Worm (Caenorhabditis elegans) whole organism, L1 larva: ENCODE measurements around the gene T21B4.3.

Source experiments
- C16A3.4 ChIP-seq: fragments of 150-350 bp; optimal IDR thresholded peaks from 2 replicates; lab custom pipeline; 2014; ENCODE audit warnings: missing biosample characterization, missing genetic modification characterization
- alr-1 ChIP-seq: fragments of 200-800 bp; sonication (Bioruptor generic); optimal IDR thresholded peaks from 2 replicates; lab custom pipeline; 2018; ENCODE audit warnings: borderline replicate concordance, mild to moderate bottlenecking, missing genetic modification characterization, missing compliant biosample characterization
- aly-2 ChIP-seq: fragments of 150-350 bp; optimal IDR thresholded peaks from 2 replicates; lab custom pipeline; 2014; ENCODE audit warnings: missing biosample characterization, missing genetic modification characterization
- ceh-8 ChIP-seq: fragments of 200-800 bp; sonication (Bioruptor generic); optimal IDR thresholded peaks from 2 replicates; lab custom pipeline; 2018; ENCODE audit warnings: mild to moderate bottlenecking, missing genetic modification characterization, moderate library complexity, missing compliant biosample characterization
- dsc-1 ChIP-seq: sonication (generic microtip); optimal IDR thresholded peaks from 2 replicates; lab custom pipeline; 2016; ENCODE audit warnings: mild to moderate bottlenecking, missing genetic modification characterization, missing compliant biosample characterization
- efl-3 ChIP-seq: fragments of 200-800 bp; sonication (Bioruptor generic); optimal IDR thresholded peaks from 2 replicates; lab custom pipeline; 2018; ENCODE audit warnings: mild to moderate bottlenecking, missing genetic modification characterization, missing compliant biosample characterization
- egl-13 ChIP-seq: sonication (generic microtip); optimal IDR thresholded peaks from 2 replicates; lab custom pipeline; 2016; ENCODE audit warnings: missing genotype, missing genetic modification reagents, missing genetic modification characterization, missing compliant biosample characterization
- egl-27 ChIP-seq, 2 experiments: fragments of 150-350 bp in 1 of 2; sonication (generic microtip); optimal IDR thresholded peaks; 3 replicates each; lab custom pipeline; 2017 to 2018; ENCODE audit warnings: missing biosample characterization in 2 of 2, missing genetic modification characterization in 2 of 2, missing genetic modification reagents in 2 of 2
- fkh-4 ChIP-seq: sonication (generic microtip); optimal IDR thresholded peaks from 2 replicates; lab custom pipeline; 2016; ENCODE audit warnings: missing compliant biosample characterization, missing genetic modification characterization, borderline replicate concordance
- fos-1 ChIP-seq: fragments of 150-350 bp; optimal IDR thresholded peaks from 2 replicates; lab custom pipeline; 2014; ENCODE audit warnings: missing biosample characterization, missing genetic modification characterization
- grh-1 ChIP-seq: fragments of 200-800 bp; sonication (Bioruptor generic); IDR thresholded peaks from 2 replicates; pipeline ENCODE4 v1.3.6; 2022; ENCODE audit warnings: missing genetic modification reagents, missing genetic modification characterization, missing compliant biosample characterization
- hlh-17 ChIP-seq: fragments of 200-800 bp; sonication (Bioruptor generic); optimal IDR thresholded peaks from 2 replicates; lab custom pipeline; 2018; ENCODE audit warnings: missing genetic modification characterization, mild to moderate bottlenecking, missing compliant biosample characterization, moderate library complexity, borderline replicate concordance
- hlh-4 ChIP-seq: sonication (generic microtip); optimal IDR thresholded peaks from 2 replicates; lab custom pipeline; 2016; ENCODE audit warnings: mild to moderate bottlenecking, missing genetic modification characterization, missing compliant biosample characterization
- hpl-2 ChIP-seq: fragments of 150-350 bp; optimal IDR thresholded peaks from 2 replicates; lab custom pipeline; 2014; ENCODE audit warnings: missing biosample characterization, missing genetic modification reagents, missing genetic modification characterization
- irx-1 ChIP-seq: sonication (generic microtip); optimal IDR thresholded peaks from 2 replicates; lab custom pipeline; 2016; ENCODE audit warnings: missing genetic modification characterization, missing compliant biosample characterization
- isw-1 ChIP-seq: fragments of 200-800 bp; sonication (Bioruptor generic); IDR thresholded peaks from 2 replicates; pipeline ENCODE4 v1.3.6; 2022; ENCODE audit warnings: missing genetic modification characterization, missing compliant biosample characterization
- lin-15B ChIP-seq: fragments of 150-350 bp; sonication (generic microtip); optimal IDR thresholded peaks from 3 replicates; lab custom pipeline; 2014; ENCODE audit warnings: missing biosample characterization, missing genetic modification characterization
- lin-39 ChIP-seq: fragments of 150-350 bp; optimal IDR thresholded peaks from 2 replicates; lab custom pipeline; 2014; ENCODE audit warnings: missing biosample characterization, missing genetic modification reagents, missing genetic modification characterization
- lir-3 ChIP-seq: sonication (generic microtip); optimal IDR thresholded peaks from 2 replicates; lab custom pipeline; 2016; ENCODE audit warnings: mild to moderate bottlenecking, missing genetic modification characterization, moderate library complexity, missing compliant biosample characterization; ENCODE audit not compliant: poor library complexity
- nhr-12 ChIP-seq: sonication (generic microtip); optimal IDR thresholded peaks from 2 replicates; lab custom pipeline; 2017; ENCODE audit warnings: missing biosample characterization, missing genetic modification characterization
- nhr-19 ChIP-seq: fragments of 200-800 bp; sonication (Bioruptor generic); conservative IDR thresholded peaks from 2 replicates; pipeline ENCODE4 v1.3.6; 2022; ENCODE audit warnings: missing genetic modification characterization, missing compliant biosample characterization
- nhr-237 ChIP-seq: fragments of 150-350 bp; optimal IDR thresholded peaks from 2 replicates; lab custom pipeline; 2014; ENCODE audit warnings: missing biosample characterization, missing genetic modification characterization
- nhr-47 ChIP-seq: sonication (generic microtip); optimal IDR thresholded peaks from 2 replicates; lab custom pipeline; 2016; ENCODE audit warnings: mild to moderate bottlenecking, missing genetic modification characterization, moderate library complexity, missing compliant biosample characterization
- nhr-71 ChIP-seq: sonication (generic microtip); optimal IDR thresholded peaks from 2 replicates; lab custom pipeline; 2016; ENCODE audit warnings: mild to moderate bottlenecking, missing genetic modification characterization, moderate library complexity, missing compliant biosample characterization
- nhr-76 ChIP-seq: sonication (generic microtip); optimal IDR thresholded peaks from 2 replicates; lab custom pipeline; 2017; ENCODE audit warnings: missing biosample characterization, missing genetic modification characterization
- pag-3 ChIP-seq: sonication (generic microtip); optimal IDR thresholded peaks from 2 replicates; lab custom pipeline; 2017; ENCODE audit warnings: missing genetic modification characterization, mild to moderate bottlenecking, missing compliant biosample characterization, antibody characterized with exemption, borderline replicate concordance; ENCODE audit not compliant: insufficient read depth
- pqm-1 ChIP-seq: sonication (generic microtip); optimal IDR thresholded peaks from 3 replicates; lab custom pipeline; 2017; ENCODE audit warnings: missing biosample characterization, missing genetic modification characterization
- skn-1 ChIP-seq: fragments of 150-350 bp; optimal IDR thresholded peaks from 2 replicates; lab custom pipeline; 2014; ENCODE audit warnings: missing biosample characterization, missing genetic modification characterization
- snpc-4 ChIP-seq: fragments of 150-350 bp; optimal IDR thresholded peaks from 2 replicates; lab custom pipeline; 2014; ENCODE audit warnings: missing biosample characterization, missing genetic modification characterization
- sptf-1 ChIP-seq: fragments of 150-350 bp; optimal IDR thresholded peaks from 2 replicates; lab custom pipeline; 2014; ENCODE audit warnings: missing biosample characterization, missing genetic modification characterization
- swsn-7 ChIP-seq: sonication (generic microtip); optimal IDR thresholded peaks from 2 replicates; lab custom pipeline; 2016; ENCODE audit warnings: missing genetic modification characterization, missing compliant biosample characterization
- tbx-2 ChIP-seq: sonication (generic microtip); optimal IDR thresholded peaks from 2 replicates; lab custom pipeline; 2016; ENCODE audit warnings: missing genetic modification characterization, missing compliant biosample characterization
- unc-130 ChIP-seq: fragments of 150-350 bp; optimal IDR thresholded peaks from 2 replicates; lab custom pipeline; 2017; ENCODE audit warnings: missing biosample characterization, missing genetic modification characterization, inconsistent platforms
- unc-30 ChIP-seq: sonication (generic microtip); optimal IDR thresholded peaks from 2 replicates; lab custom pipeline; 2017; ENCODE audit warnings: missing biosample characterization, missing genetic modification characterization
- unc-62 ChIP-seq: fragments of 150-350 bp; optimal IDR thresholded peaks from 2 replicates; lab custom pipeline; 2014; ENCODE audit warnings: missing biosample characterization, missing genetic modification reagents, missing genetic modification characterization
- vab-15 ChIP-seq: sonication (generic microtip); optimal IDR thresholded peaks from 2 replicates; lab custom pipeline; 2017; ENCODE audit warnings: missing genotype, mild to moderate bottlenecking, missing genetic modification characterization, missing compliant biosample characterization
- zag-1 ChIP-seq: fragments of 150-350 bp; optimal IDR thresholded peaks from 2 replicates; lab custom pipeline; 2014; ENCODE audit warnings: missing biosample characterization, missing genetic modification characterization
- ztf-4 ChIP-seq: fragments of 150-350 bp; optimal IDR thresholded peaks from 2 replicates; lab custom pipeline; 2014; ENCODE audit warnings: missing biosample characterization, missing genetic modification characterization

The T21B4.3 gene

ce11 chrII:12459422-12459821, 37.5 kb downstream of the T21B4.3 start, which contains the start of gene tag-281 (continued):
- TF ChIP-seq aly-2 (peak; percentile 56), C16A3.4 (peak; percentile 69), nhr-237 (tag; lab: Kevin White, UChicago) (no peak), nhr-71 (peak; percentile 94), zag-1 (tag; lab: Kevin White, UChicago) (no peak), nhr-19 (GFP tag; lab: Robert Waterston, UW) (peak; percentile 89), skn-1 (tag; lab: Kevin White, UChicago) (peak; percentile 84), nhr-76 (tag; lab: Kevin White, UChicago) (no peak), vab-15 (peak; percentile 53), nhr-12 (no peak), dsc-1 (peak; percentile 84), alr-1 (tag; lab: Kevin White, UChicago) (no peak), egl-27 (tag; optimal IDR thresholded peaks at IDR 0.05; lab: Kevin White, UChicago) (no peak)

DNA sequence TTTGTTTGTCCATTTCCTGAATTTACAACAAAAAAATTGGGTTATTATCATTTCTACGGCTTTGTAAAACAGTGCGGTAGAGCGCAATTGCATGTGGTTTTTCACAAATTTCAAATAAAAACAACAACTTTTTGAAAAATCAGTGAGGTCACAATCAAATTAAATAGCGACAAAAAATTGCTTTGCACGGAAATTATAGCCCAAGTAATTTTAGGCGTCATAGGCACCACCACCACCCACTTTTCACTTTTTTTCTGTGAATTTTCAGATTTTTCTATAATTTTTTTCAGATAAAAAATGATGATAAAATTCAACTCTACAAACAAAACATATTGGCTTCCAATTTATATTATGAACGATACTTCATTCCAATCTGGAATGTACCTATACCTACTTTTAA, 39.6 kb downstream of the T21B4.3 start, which contains the start of gene sre-38:
Gene sre-38 (plus strand): TSS at position 301 of the 400 bp plus-strand sequence.
- TF ChIP-seq grh-1 (GFP tag; lab: Robert Waterston, UW) (no peak), unc-30 (tag; lab: Kevin White, UChicago) (no peak), tbx-2 (tag; lab: Kevin White, UChicago) (no peak), unc-130 (tag; lab: Kevin White, UChicago) (no peak), hpl-2 (GFP tag; lab: Kevin White, UChicago) (no peak), snpc-4 (tag; lab: Kevin White, UChicago) (no peak), pag-3 (tag; lab: Kevin White, UChicago) (no peak), hlh-17 (GFP tag; lab: Kevin White, UChicago) (no peak), vab-15 (no peak), skn-1 (tag; lab: Kevin White, UChicago) (no peak), nhr-19 (GFP tag; lab: Robert Waterston, UW) (no peak), lin-39 (no peak)
- TF ChIP-seq, all 84 proteins: peak for 0

DNA sequence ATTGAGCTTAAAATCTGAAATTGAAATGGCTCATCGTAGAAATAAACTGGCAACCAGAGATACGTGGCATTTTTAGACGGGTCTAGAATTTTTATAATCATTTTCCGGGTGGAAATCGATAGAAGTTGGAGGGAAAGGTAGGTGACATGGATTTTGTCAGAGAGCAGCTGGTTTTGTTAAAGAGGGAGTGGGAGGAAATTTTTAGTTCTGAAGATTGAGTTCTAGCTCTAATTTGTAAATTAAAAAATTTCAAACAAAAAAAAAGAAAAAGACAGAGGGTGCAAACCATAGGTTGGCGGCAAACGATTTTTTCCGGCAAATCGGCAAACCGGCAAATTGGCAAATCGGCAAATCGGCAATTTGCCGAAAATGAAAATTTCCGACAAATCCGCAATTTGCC, 40.2 kb downstream of the T21B4.3 start, which contains the start of gene sre-32:
Gene sre-32 (minus strand): TSS at position 101 of the 400 bp plus-strand sequence.
- TF ChIP-seq irx-1 (no peak), pqm-1 (tag; lab: Kevin White, UChicago) (no peak), ceh-8 (GFP tag; lab: Kevin White, UChicago) (no peak), lin-15B (tag; lab: Kevin White, UChicago) (no peak), ztf-4 (tag; lab: Kevin White, UChicago) (no peak), sptf-1 (tag; lab: Kevin White, UChicago) (no peak), grh-1 (GFP tag; lab: Robert Waterston, UW) (no peak), C16A3.4 (no peak), efl-3 (GFP tag; lab: Kevin White, UChicago) (no peak), hpl-2 (GFP tag; lab: Kevin White, UChicago) (no peak), hlh-4 (tag; lab: Kevin White, UChicago) (no peak), unc-62 (no peak), swsn-7 (tag; lab: Kevin White, UChicago) (no peak)

DNA sequence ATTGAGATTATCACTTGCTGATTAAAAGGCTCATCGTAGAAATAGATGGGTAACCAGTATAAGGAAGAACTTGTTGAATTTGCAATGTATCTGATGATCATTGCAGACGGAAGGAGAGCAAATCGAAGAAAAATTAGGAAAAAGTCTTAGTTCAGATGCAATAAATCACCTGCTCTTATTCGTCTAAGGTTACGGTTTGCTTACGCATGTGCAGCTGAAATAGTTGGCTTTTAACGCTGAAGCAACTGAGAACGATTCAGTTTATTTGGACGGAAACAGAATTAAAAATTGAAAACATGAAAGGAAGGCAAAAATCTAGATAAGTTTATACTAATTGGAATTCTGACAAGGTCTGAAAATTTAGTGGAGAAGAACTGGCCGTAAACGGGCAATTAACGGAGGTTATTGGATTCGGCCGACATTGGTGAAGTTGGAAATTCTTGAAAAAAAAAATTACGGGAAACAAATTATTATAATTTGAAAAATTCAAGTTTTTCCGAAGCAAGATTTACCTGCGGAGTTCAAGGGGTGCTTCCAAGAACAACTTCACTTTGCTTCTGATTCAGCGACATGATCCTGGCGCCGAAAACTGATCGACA, 44.0 kb downstream of the T21B4.3 start, which contains the start of the genes sre-35 and sre-33:
Gene sre-35 (minus strand): TSS at position 101 of the 599 bp plus-strand sequence.
Gene sre-33 (plus strand): TSS at position 549 of the 599 bp plus-strand sequence.
- TF ChIP-seq fos-1 (tag; lab: Kevin White, UChicago) (no peak), irx-1 (no peak), dsc-1 (no peak), nhr-12 (no peak), lin-15B (tag; lab: Kevin White, UChicago) (no peak), lir-3 (tag; lab: Kevin White, UChicago) (no peak), egl-13 (tag; lab: Kevin White, UChicago) (no peak), nhr-47 (tag; lab: Kevin White, UChicago) (no peak), lin-39 (no peak), zag-1 (tag; lab: Kevin White, UChicago) (no peak), fkh-4 (tag; lab: Kevin White, UChicago) (no peak), isw-1 (GFP tag; lab: Robert Waterston, UW) (no peak)
